Worm (Caenorhabditis elegans): ENCODE measurements around the gene blos-8.
A peak's percentile ranks its signal among the peaks of the same experiment; 100 is the strongest.

blos-8 gene

DNA sequence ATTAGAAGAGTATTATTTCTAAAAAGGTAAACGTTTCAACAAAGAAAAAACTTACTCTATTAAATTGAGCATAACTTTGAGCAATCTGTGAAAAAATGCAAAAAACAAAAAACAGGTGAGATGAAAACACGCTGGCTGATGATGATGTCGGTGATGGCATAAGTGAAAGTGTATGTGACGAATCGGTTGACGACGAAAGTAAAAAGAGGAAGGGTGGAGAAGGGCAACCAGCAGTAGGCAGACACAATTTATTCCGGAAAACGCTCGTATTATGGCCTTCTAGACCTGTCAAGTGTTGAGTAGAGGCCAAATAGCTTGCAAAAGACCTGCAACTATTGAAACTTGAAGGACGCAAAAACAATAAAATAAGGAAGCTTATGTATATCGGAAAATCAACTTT lies 3.1 kb downstream of the blos-8 start, which contains the start of gene nas-13:
nas-13 (minus strand) TSS at position 323 of the 400 bp plus-strand sequence.
- TF ChIP-seq gmeb-1 (tag; optimal IDR thresholded peaks at IDR 0.05): no peak
- peak; percentile 40 for TF ChIP-seq blmp-1 (tag; optimal IDR thresholded peaks at IDR 0.05; ENCODE audit: insufficient read depth)

- TF ChIP-seq crh-2 (tag; optimal IDR thresholded peaks at IDR 0.05): peak; percentile 22
- TF ChIP-seq unc-55 (GFP tag; optimal IDR thresholded peaks at IDR 0.05): no peak
- no peak for TF ChIP-seq nhr-129 (tag; optimal IDR thresholded peaks at IDR 0.05)
- no peak for TF ChIP-seq nhr-237 (tag; optimal IDR thresholded peaks at IDR 0.05)
- TF ChIP-seq blmp-1 (tag; optimal IDR thresholded peaks at IDR 0.05; ENCODE audit: insufficient read depth): no peak
- TF ChIP-seq fos-1 (tag; optimal IDR thresholded peaks at IDR 0.05): peak; percentile 85
- TF ChIP-seq nhr-21 (tag; optimal IDR thresholded peaks at IDR 0.05): no peak
- peak; percentile 24 for TF ChIP-seq sma-9 (GFP tag; optimal IDR thresholded peaks at IDR 0.05)
- no peak for TF ChIP-seq sma-9 (tag; optimal IDR thresholded peaks at IDR 0.05)
- TF ChIP-seq unc-62 (GFP tag; optimal IDR thresholded peaks at IDR 0.05): no peak
- no peak for TF ChIP-seq ZK546.5 (tag; optimal IDR thresholded peaks at IDR 0.05)
- TF ChIP-seq nhr-11 (tag; optimal IDR thresholded peaks at IDR 0.05): no peak
- TF ChIP-seq gmeb-1 (tag; optimal IDR thresholded peaks at IDR 0.05): peak; percentile 5
- no peak for TF ChIP-seq mdl-1 (tag; optimal IDR thresholded peaks at IDR 0.05)
- TF ChIP-seq unc-39 (tag; optimal IDR thresholded peaks at IDR 0.05): no peak
- no peak for TF ChIP-seq mbf-1 (tag; optimal IDR thresholded peaks at IDR 0.05)
- no peak for TF ChIP-seq elt-1 (tag; optimal IDR thresholded peaks at IDR 0.05)
- TF ChIP-seq sma-3 (GFP tag; optimal IDR thresholded peaks at IDR 0.05): peak; percentile 39
- TF ChIP-seq nhr-10 (tag; optimal IDR thresholded peaks at IDR 0.05): no peak
- TF ChIP-seq ama-1 (optimal IDR thresholded peaks at IDR 0.05): no peak
Measured at ce11 chrX:15423708-15424423, 7.1 kb downstream of the blos-8 start.

DNA sequence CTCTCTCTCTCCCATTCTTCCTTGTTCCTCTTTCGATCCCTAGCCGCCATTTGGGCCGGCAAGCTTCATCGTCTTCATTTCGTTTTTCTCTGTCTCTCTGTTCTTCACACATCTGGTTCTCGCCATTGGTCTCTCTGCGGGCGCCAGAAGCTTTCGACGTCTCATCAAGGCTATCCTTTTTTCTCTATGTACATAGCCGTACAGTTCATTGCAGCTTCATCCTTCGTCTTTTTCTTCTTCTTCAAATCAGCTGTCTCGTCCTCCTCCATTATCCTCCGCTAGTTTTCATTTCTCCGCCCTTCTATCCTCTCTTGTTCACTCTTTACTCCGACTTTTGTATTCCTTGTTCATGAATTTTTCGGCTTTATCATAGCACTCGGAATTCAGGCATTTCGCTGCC lies 10.3 kb downstream of the blos-8 start, which contains the start of gene F39D8.3:
F39D8.3 (plus strand) TSS at position 301 of the 400 bp plus-strand sequence.
- no peak for TF ChIP-seq lin-39 (tag; optimal IDR thresholded peaks at IDR 0.05)
- TF ChIP-seq unc-55 (GFP tag; optimal IDR thresholded peaks at IDR 0.05): no peak
- TF ChIP-seq nhr-77 (tag; optimal IDR thresholded peaks at IDR 0.05): no peak
- no peak for TF ChIP-seq R02D3.7 (tag; optimal IDR thresholded peaks at IDR 0.05)
- no peak for TF ChIP-seq nhr-6 (tag; optimal IDR thresholded peaks at IDR 0.05)
- TF ChIP-seq nhr-10 (tag; optimal IDR thresholded peaks at IDR 0.05): no peak
- TF ChIP-seq nhr-11 (tag; optimal IDR thresholded peaks at IDR 0.05): no peak
- TF ChIP-seq ama-1 (optimal IDR thresholded peaks at IDR 0.05): no peak
- TF ChIP-seq skn-1 (tag; optimal IDR thresholded peaks at IDR 0.05): no peak
- TF ChIP-seq alr-1 (tag; optimal IDR thresholded peaks at IDR 0.05): no peak
- no peak for TF ChIP-seq elt-3 (tag; optimal IDR thresholded peaks at IDR 0.05)
- no peak for TF ChIP-seq egl-27 (tag; optimal IDR thresholded peaks at IDR 0.05)
- no peak for TF ChIP-seq nhr-21 (tag; optimal IDR thresholded peaks at IDR 0.05)

ce11 chrX:15415226-15415625 lies 15.8 kb downstream of the blos-8 start, which contains the start of gene pqn-36:
TSS of gene pqn-36 (minus strand) at chrX:15415493.
- TF ChIP-seq crh-2 (tag; optimal IDR thresholded peaks at IDR 0.05) (no peak), F13H6.1 (tag; optimal IDR thresholded peaks at IDR 0.05) (peak; percentile 3)

DNA sequence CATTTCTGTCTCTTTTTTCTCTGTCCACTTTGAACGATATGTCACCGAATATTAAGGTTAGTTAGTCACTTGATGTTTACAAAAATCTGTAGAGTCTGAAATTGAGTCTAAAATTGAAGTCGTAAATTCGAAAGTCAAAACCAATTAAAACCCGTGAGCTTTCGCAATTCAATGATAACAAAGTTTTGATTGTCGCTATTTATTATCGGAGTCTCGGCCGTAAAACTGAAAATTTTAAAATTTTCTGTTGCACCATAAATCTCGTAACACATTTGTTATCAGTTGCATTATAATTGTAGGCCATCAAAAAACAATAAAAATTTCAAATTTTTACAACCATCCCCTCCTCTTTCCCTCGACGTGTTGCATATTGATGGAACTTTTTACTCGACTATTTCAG lies 22.4 kb downstream of the blos-8 start:
- TF ChIP-seq nhr-77 (tag; optimal IDR thresholded peaks at IDR 0.05) (no peak), fos-1 (tag; optimal IDR thresholded peaks at IDR 0.05) (peak; percentile 49)

- TF ChIP-seq nhr-11 (tag; optimal IDR thresholded peaks at IDR 0.05) (no peak), sma-9 (GFP tag; optimal IDR thresholded peaks at IDR 0.05) (no peak), sma-9 (tag; optimal IDR thresholded peaks at IDR 0.05) (no peak), snpc-4 (tag; optimal IDR thresholded peaks at IDR 0.05) (no peak), nhr-6 (tag; optimal IDR thresholded peaks at IDR 0.05) (no peak), lin-11 (tag; optimal IDR thresholded peaks at IDR 0.05) (no peak), blmp-1 (tag; optimal IDR thresholded peaks at IDR 0.05; ENCODE audit: insufficient read depth) (no peak), elt-3 (tag; optimal IDR thresholded peaks at IDR 0.05) (no peak)
Measured at ce11 chrX:15407631-15408030, 23.4 kb downstream of the blos-8 start, which contains the start of gene psa-3. TSS of gene psa-3 (plus strand) at chrX:15407931.
